Fruit fly (Drosophila melanogaster) whole organism, prepupa: ENCODE data around the gene pim.

Experiments used
- CG10631 ChIP-seq: fragments of 200-800 bp; sonication (Bioruptor generic); optimal IDR thresholded peaks from 2 replicates; lab custom pipeline; 2016; ENCODE audit warnings: missing biosample characterization, missing genetic modification characterization
- CG10669 ChIP-seq: fragments of 200-800 bp; sonication (Bioruptor generic); optimal IDR thresholded peaks from 3 replicates; lab custom pipeline; 2018; ENCODE audit warnings: missing biosample characterization, mild to moderate bottlenecking, missing genetic modification characterization, moderate library complexity
- CG11762 ChIP-seq: fragments of 200-800 bp; sonication (Bioruptor generic); optimal IDR thresholded peaks from 3 replicates; lab custom pipeline; 2016; ENCODE audit warnings: missing biosample characterization, missing genetic modification characterization; ENCODE audit not compliant: insufficient read depth
- CG1621 ChIP-seq: fragments of 200-800 bp; sonication (Bioruptor generic); optimal IDR thresholded peaks from 3 replicates; lab custom pipeline; 2018; ENCODE audit warnings: missing biosample characterization, mild to moderate bottlenecking, missing genetic modification characterization
- CG3032 ChIP-seq: fragments of 200-800 bp; optimal IDR thresholded peaks from 2 replicates; lab custom pipeline; 2019; ENCODE audit warnings: missing biosample characterization, mild to moderate bottlenecking, missing genetic modification characterization, moderate library complexity
- CG31627 ChIP-seq: fragments of 200-800 bp; sonication (Bioruptor generic); optimal IDR thresholded peaks from 3 replicates; lab custom pipeline; 2016; ENCODE audit warnings: missing biosample characterization, missing genetic modification characterization
- CG34406 ChIP-seq: fragments of 200-800 bp; sonication (Bioruptor generic); optimal IDR thresholded peaks from 3 replicates; lab custom pipeline; 2016; ENCODE audit warnings: missing biosample characterization, missing genetic modification characterization
- CG4318 ChIP-seq: fragments of 200-800 bp; sonication (Bioruptor generic); optimal IDR thresholded peaks from 3 replicates; lab custom pipeline; 2017; ENCODE audit warnings: missing biosample characterization, mild to moderate bottlenecking, missing genetic modification characterization
- CG6163 ChIP-seq: fragments of 200-800 bp; sonication (Bioruptor generic); IDR thresholded peaks from 3 replicates; pipeline ENCODE4 v1.3.6; 2022; ENCODE audit warnings: missing biosample characterization, missing genetic modification characterization
- CG6276 ChIP-seq: fragments of 200-800 bp; sonication (Bioruptor generic); optimal IDR thresholded peaks from 2 replicates; lab custom pipeline; 2017; ENCODE audit warnings: missing biosample characterization, mild to moderate bottlenecking, missing genetic modification characterization
- CG6854 ChIP-seq: fragments of 200-800 bp; sonication (Bioruptor generic); optimal IDR thresholded peaks from 2 replicates; lab custom pipeline; 2017; ENCODE audit warnings: missing biosample characterization, mild to moderate bottlenecking, missing genetic modification characterization
- CG8119 ChIP-seq: fragments of 200-800 bp; sonication (Bioruptor generic); IDR thresholded peaks from 3 replicates; pipeline ENCODE4 v1.3.6; 2022; ENCODE audit warnings: missing biosample characterization, missing genetic modification characterization
- CG8319 ChIP-seq: fragments of 200-800 bp; sonication (Bioruptor generic); optimal IDR thresholded peaks from 3 replicates; lab custom pipeline; 2016; ENCODE audit warnings: missing biosample characterization, missing genetic modification characterization
- CG8632 ChIP-seq: fragments of 200-800 bp; sonication (Bioruptor generic); optimal IDR thresholded peaks from 3 replicates; lab custom pipeline; 2016; ENCODE audit warnings: missing biosample characterization, missing genetic modification characterization
- CG9139 ChIP-seq: fragments of 200-800 bp; sonication (Bioruptor generic); optimal IDR thresholded peaks from 3 replicates; lab custom pipeline; 2017; ENCODE audit warnings: missing biosample characterization, mild to moderate bottlenecking, missing genetic modification characterization
- Eip75B ChIP-seq: fragments of 200-800 bp; sonication (Bioruptor generic); optimal IDR thresholded peaks from 3 replicates; lab custom pipeline; 2016; ENCODE audit warnings: missing biosample characterization, missing genetic modification characterization
- Eip78C ChIP-seq: fragments of 200-800 bp; sonication (Bioruptor generic); peaks from one replicate; lab custom pipeline; 2016; ENCODE audit warnings: missing biosample characterization, missing genetic modification characterization
- Ets21C ChIP-seq: fragments of 200-800 bp; sonication (Bioruptor generic); optimal IDR thresholded peaks from 3 replicates; lab custom pipeline; 2016; ENCODE audit warnings: missing biosample characterization, missing genetic modification characterization
- Ets96B ChIP-seq: fragments of 200-800 bp; optimal IDR thresholded peaks from 2 replicates; lab custom pipeline; 2019; ENCODE audit warnings: missing biosample characterization, mild to moderate bottlenecking, missing genetic modification characterization, moderate library complexity
- Hr39 ChIP-seq: fragments of 200-800 bp; sonication (Bioruptor generic); optimal IDR thresholded peaks from 2 replicates; lab custom pipeline; 2016; ENCODE audit warnings: missing biosample characterization, missing genetic modification characterization
- Hr4 ChIP-seq: fragments of 200-800 bp; sonication (Bioruptor generic); optimal IDR thresholded peaks from 3 replicates; lab custom pipeline; 2016; ENCODE audit warnings: missing biosample characterization, missing genetic modification characterization
- Lpt ChIP-seq: fragments of 200-800 bp; sonication (Bioruptor generic); optimal IDR thresholded peaks from 3 replicates; lab custom pipeline; 2016; ENCODE audit warnings: missing biosample characterization, missing genetic modification characterization
- OdsH ChIP-seq: fragments of 200-800 bp; sonication (Bioruptor generic); optimal IDR thresholded peaks from 3 replicates; lab custom pipeline; 2016; ENCODE audit warnings: missing biosample characterization, missing genetic modification characterization
- Smox ChIP-seq: fragments of 200-800 bp; sonication (Bioruptor generic); optimal IDR thresholded peaks from 3 replicates; lab custom pipeline; 2016; ENCODE audit warnings: missing biosample characterization, missing genetic modification characterization
- Sox14 ChIP-seq: fragments of 200-800 bp; sonication (Bioruptor generic); optimal IDR thresholded peaks from 3 replicates; lab custom pipeline; 2016; ENCODE audit warnings: missing biosample characterization, missing genetic modification characterization
- acj6 ChIP-seq: fragments of 200-800 bp; sonication (Bioruptor generic); optimal IDR thresholded peaks from 3 replicates; lab custom pipeline; 2016; ENCODE audit warnings: missing biosample characterization, missing genetic modification characterization
- cyc ChIP-seq: fragments of 200-800 bp; sonication (Bioruptor generic); optimal IDR thresholded peaks from 3 replicates; lab custom pipeline; 2016; ENCODE audit warnings: missing biosample characterization, missing genetic modification characterization
- dac ChIP-seq: fragments of 200-800 bp; sonication (Bioruptor generic); optimal IDR thresholded peaks from 2 replicates; lab custom pipeline; 2017; ENCODE audit warnings: missing biosample characterization, mild to moderate bottlenecking, missing genetic modification characterization
- dsx ChIP-seq: fragments of 200-800 bp; optimal IDR thresholded peaks from 3 replicates; lab custom pipeline; 2019; ENCODE audit warnings: missing biosample characterization, mild to moderate bottlenecking, missing genetic modification characterization, moderate library complexity; ENCODE audit not compliant: poor library complexity, severe bottlenecking
- esn ChIP-seq: fragments of 200-800 bp; sonication (Bioruptor generic); optimal IDR thresholded peaks from 2 replicates; lab custom pipeline; 2016; ENCODE audit warnings: missing biosample characterization, mild to moderate bottlenecking, missing genetic modification characterization, moderate library complexity
- fd59A ChIP-seq: fragments of 200-800 bp; sonication (Bioruptor generic); optimal IDR thresholded peaks from 2 replicates; lab custom pipeline; 2017; ENCODE audit warnings: missing biosample characterization, mild to moderate bottlenecking, missing genetic modification characterization, missing genetic modification reagents
- lz ChIP-seq: fragments of 200-800 bp; sonication (Bioruptor generic); optimal IDR thresholded peaks from 3 replicates; lab custom pipeline; 2016; ENCODE audit warnings: missing biosample characterization, missing genetic modification characterization
- net ChIP-seq: fragments of 200-800 bp; sonication (Bioruptor generic); optimal IDR thresholded peaks from 3 replicates; lab custom pipeline; 2016; ENCODE audit warnings: missing biosample characterization, missing genetic modification characterization
- salr ChIP-seq, 2 experiments: fragments of 200-800 bp; sonication (Bioruptor generic); optimal IDR thresholded peaks; 3 replicates each; lab custom pipeline; 2016 to 2018; ENCODE audit warnings: missing biosample characterization in 2 of 2, missing genetic modification characterization in 2 of 2, mild to moderate bottlenecking in 1 of 2
- spab ChIP-seq: fragments of 200-800 bp; sonication (Bioruptor generic); optimal IDR thresholded peaks from 2 replicates; lab custom pipeline; 2017; ENCODE audit warnings: missing biosample characterization, mild to moderate bottlenecking, missing genetic modification characterization, missing genetic modification reagents
- ss ChIP-seq, 2 experiments: fragments of 200-800 bp; sonication (Bioruptor generic); optimal IDR thresholded peaks; 2 replicates in 1 of 2; 3 replicates in 1 of 2; lab custom pipeline; 2017 to 2018; ENCODE audit warnings: mild to moderate bottlenecking in 2 of 2, missing biosample characterization in 2 of 2, missing genetic modification characterization in 2 of 2, moderate library complexity in 1 of 2
- svp ChIP-seq: fragments of 200-800 bp; sonication (Bioruptor generic); peaks from one replicate; lab custom pipeline; 2016; ENCODE audit warnings: missing biosample characterization, missing genetic modification characterization
- vri ChIP-seq: fragments of 200-800 bp; sonication (Bioruptor generic); optimal IDR thresholded peaks from 3 replicates; lab custom pipeline; 2016; ENCODE audit warnings: missing biosample characterization, mild to moderate bottlenecking, missing genetic modification characterization

Gene pim

DNA sequence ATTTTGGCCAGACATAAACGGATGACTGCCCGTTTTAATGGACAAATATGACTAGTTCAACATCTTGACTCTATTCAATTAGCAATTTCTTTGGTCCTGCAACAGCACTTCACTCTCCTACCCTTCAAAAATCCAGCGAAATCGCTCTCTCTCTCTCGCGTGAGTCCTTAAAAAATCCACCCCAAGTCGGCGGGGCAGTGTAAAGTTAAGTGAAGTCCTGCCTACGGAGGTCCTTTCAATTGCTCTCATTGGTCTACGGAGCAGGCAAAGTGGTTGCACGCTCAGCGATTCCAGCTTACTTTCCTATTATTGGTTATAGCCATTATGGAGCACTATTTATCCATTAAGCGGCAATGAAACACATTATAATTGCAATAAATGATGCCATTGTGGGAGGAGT lies 8.9 kb upstream of the pim start, which contains the start of gene CG34367:
TSS of gene CG34367 (minus strand) at position 35 of the 400 bp plus-strand sequence.
- no peak for TF ChIP-seq CG4318 (GFP tag; lab: Kevin White, UChicago)
- TF ChIP-seq CG6854, result no peak

DNA sequence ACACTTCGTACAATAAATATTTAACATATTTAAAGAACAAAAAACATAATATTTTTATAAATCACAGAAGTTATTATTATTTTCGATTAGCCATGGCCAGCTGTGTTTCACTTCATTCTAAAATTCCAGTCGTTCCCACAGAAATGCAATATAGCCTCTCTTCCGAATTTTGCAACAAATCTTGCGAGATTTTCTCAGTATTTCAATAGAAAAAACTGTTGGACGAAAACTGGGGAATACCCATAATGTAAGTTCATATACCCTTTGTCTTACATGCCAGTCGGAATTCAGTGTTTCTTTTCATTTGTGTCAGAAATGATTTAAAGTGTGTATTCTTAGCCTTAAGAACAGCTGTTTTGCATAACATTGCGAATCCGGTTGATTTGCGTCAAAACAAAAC lies 6.3 kb upstream of the pim start, which contains the start of the genes CtsL4 and ClpP:
TSS of gene CtsL4 (minus strand) at position 90 of the 400 bp plus-strand sequence.
TSS of gene ClpP (plus strand) at position 288 of the 400 bp plus-strand sequence.
- TF ChIP-seq acj6 (GFP tag; lab: Kevin White, UChicago) (peak; percentile 36), esn (peak; percentile 55), net (no peak), CG6854 (no peak), Sox14 (GFP tag; lab: Kevin White, UChicago) (peak; percentile 88), lz (GFP tag; lab: Kevin White, UChicago) (peak; percentile 45), CG10669 (GFP tag; lab: Kevin White, UChicago) (no peak), Ets21C (GFP tag; lab: Kevin White, UChicago) (no peak), cyc (peak; percentile 29), Lpt (GFP tag; lab: Kevin White, UChicago) (no peak), CG10631 (no peak), CG31627 (GFP tag; lab: Kevin White, UChicago) (peak; percentile 50), Ets96B (tag; lab: Kevin White, UChicago) (peak; percentile 32), CG3032 (tag; lab: Kevin White, UChicago) (peak; percentile 45), CG1621 (tag; lab: Kevin White, UChicago) (peak; percentile 61), Eip78C (no peak), dac (GFP tag; lab: Kevin White, UChicago) (peak; percentile 10), CG34406 (GFP tag; lab: Kevin White, UChicago) (peak; percentile 40), CG4318 (GFP tag; lab: Kevin White, UChicago) (no peak), spab (GFP tag; lab: Kevin White, UChicago) (no peak), Hr4 (GFP tag; lab: Kevin White, UChicago) (no peak), CG11762 (GFP tag; lab: Kevin White, UChicago) (no peak), CG9139 (no peak), CG6276 (GFP tag; lab: Kevin White, UChicago) (no peak), OdsH (GFP tag; lab: Kevin White, UChicago) (peak; percentile 59), CG8119 (GFP tag; lab: Robert Waterston, UW) (no peak), CG8632 (GFP tag; lab: Kevin White, UChicago) (peak; percentile 37), CG6163 (GFP tag; lab: Robert Waterston, UW) (no peak), salr (GFP tag; optimal IDR thresholded peaks at IDR 0.05; lab: Kevin White, UChicago) (no peak), Smox (no peak)
- TF ChIP-seq, all 60 proteins: peak for 13

DNA sequence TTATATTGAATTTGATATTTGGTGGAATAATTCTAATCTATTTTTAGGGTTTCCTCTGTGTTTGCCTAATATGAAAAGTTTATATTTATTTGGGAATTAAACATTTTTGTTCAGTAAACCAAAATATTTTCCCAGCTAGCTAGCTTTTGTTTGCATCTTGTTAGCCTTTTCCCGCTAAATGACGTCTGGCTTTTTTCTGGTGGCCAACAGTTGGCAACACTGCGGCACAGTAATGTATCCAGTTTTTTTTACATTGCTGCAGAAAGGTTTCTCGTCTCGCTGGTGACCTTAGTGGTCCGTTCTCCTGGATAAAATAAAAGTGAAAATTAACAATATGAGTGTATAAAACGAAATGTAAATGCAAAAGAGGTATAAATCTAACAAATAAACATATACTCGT lies 1.4 kb downstream of the pim start, which contains the start of gene lft:
TSS of gene lft (plus strand) at position 243 of the 400 bp plus-strand sequence.
- no peak for TF ChIP-seq Eip75B (GFP tag; lab: Kevin White, UChicago)
- peak; percentile 51 for TF ChIP-seq dsx
- peak; percentile 53 for TF ChIP-seq CG8319 (GFP tag; lab: Kevin White, UChicago)
- no peak for TF ChIP-seq svp (GFP tag; lab: Kevin White, UChicago)
- TF ChIP-seq ss (GFP tag; optimal IDR thresholded peaks at IDR 0.05; lab: Kevin White, UChicago), result peak in 1 of 2 experiments; percentile 32
- peak; percentile 42 for TF ChIP-seq Eip78C
- TF ChIP-seq, all 60 proteins: peak for 4

DNA sequence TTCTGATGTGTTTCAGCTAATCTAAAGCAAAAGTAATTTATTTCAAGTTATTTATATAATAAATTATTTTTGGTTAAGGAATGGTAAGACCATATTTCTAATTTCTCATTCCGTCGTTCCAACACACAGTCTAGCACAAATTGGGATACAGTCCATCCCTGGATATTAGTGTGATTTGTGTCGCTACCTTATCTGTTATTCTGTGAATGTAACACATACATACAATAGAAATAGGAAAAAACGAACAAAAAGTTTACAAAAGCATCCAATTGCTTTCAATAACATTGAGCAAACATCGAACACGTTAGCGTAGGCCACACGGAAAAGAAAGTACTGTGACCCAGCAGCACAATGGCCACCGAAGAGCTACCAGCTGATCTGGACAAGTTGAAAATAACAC lies 3.7 kb downstream of the pim start, which contains the start of gene CG5056:
TSS of gene CG5056 (plus strand) at position 168 of the 400 bp plus-strand sequence.
- TF ChIP-seq Hr39 (GFP tag; lab: Kevin White, UChicago) (no peak), esn (no peak), vri (no peak), Ets96B (tag; lab: Kevin White, UChicago) (peak; percentile 6), Hr4 (GFP tag; lab: Kevin White, UChicago) (no peak), fd59A (GFP tag; lab: Kevin White, UChicago) (no peak), Eip78C (peak; percentile 63), CG3032 (tag; lab: Kevin White, UChicago) (peak; percentile 47), cyc (peak; percentile 1), CG8119 (GFP tag; lab: Robert Waterston, UW) (peak; percentile 55)
- TF ChIP-seq, all 60 proteins: peak for 5
